Worm (Caenorhabditis elegans) whole organism, L3 larva: ENCODE data around the gene T23G4.127.

ENCODE experiments used
- ZK546.5 ChIP-seq: sonication (generic microtip); optimal IDR thresholded peaks from 2 replicates; lab custom pipeline; 2017; ENCODE audit warnings: missing biosample characterization, missing genetic modification characterization
- aly-2 ChIP-seq: fragments of 150-350 bp; optimal IDR thresholded peaks from 2 replicates; lab custom pipeline; 2014; ENCODE audit warnings: missing biosample characterization, missing genetic modification characterization
- ama-1 ChIP-seq: fragments of 150-350 bp; optimal IDR thresholded peaks from 2 replicates; lab custom pipeline; 2018
- ceh-16 ChIP-seq: sonication (generic microtip); optimal IDR thresholded peaks from 2 replicates; lab custom pipeline; 2017; ENCODE audit warnings: missing biosample characterization, missing genetic modification characterization
- ceh-28 ChIP-seq: fragments of 150-350 bp; optimal IDR thresholded peaks from 2 replicates; lab custom pipeline; 2014; ENCODE audit warnings: missing biosample characterization, missing genetic modification reagents, missing genetic modification characterization
- ceh-82 ChIP-seq: fragments of 150-350 bp; optimal IDR thresholded peaks from 2 replicates; lab custom pipeline; 2014; ENCODE audit warnings: missing biosample characterization, missing genetic modification characterization
- ceh-9 ChIP-seq: sonication (generic microtip); optimal IDR thresholded peaks from 2 replicates; lab custom pipeline; 2018; ENCODE audit warnings: missing biosample characterization, missing genetic modification characterization
- daf-12 ChIP-seq: fragments of 150-350 bp; optimal IDR thresholded peaks from 2 replicates; lab custom pipeline; 2014; ENCODE audit warnings: missing biosample characterization, missing genetic modification reagents, missing genetic modification characterization
- elt-1 ChIP-seq: fragments of 150-350 bp; optimal IDR thresholded peaks from 2 replicates; lab custom pipeline; 2014; ENCODE audit warnings: missing biosample characterization, missing genetic modification characterization
- elt-2 ChIP-seq: sonication (generic microtip); optimal IDR thresholded peaks from 2 replicates; lab custom pipeline; 2016; ENCODE audit warnings: missing genetic modification reagents, mild to moderate bottlenecking, missing genetic modification characterization, missing compliant biosample characterization
- elt-3 ChIP-seq, 3 experiments: fragments of 150-350 bp in 1 of 3; sonication (generic microtip) in 2 of 3; optimal IDR thresholded peaks; 2 replicates in 2 of 3; 4 replicates in 1 of 3; lab custom pipeline; 2014 to 2017; ENCODE audit warnings: missing biosample characterization in 3 of 3, missing genetic modification characterization in 3 of 3
- eor-1 ChIP-seq, 2 experiments: fragments of 150-350 bp; optimal IDR thresholded peaks; 2 replicates each; lab custom pipeline; 2014 to 2018; ENCODE audit warnings: missing biosample characterization in 2 of 2, missing genetic modification characterization in 2 of 2
- fkh-10 ChIP-seq: sonication (generic microtip); optimal IDR thresholded peaks from 2 replicates; lab custom pipeline; 2017; ENCODE audit warnings: missing biosample characterization, missing genetic modification reagents, missing genetic modification characterization
- fkh-2 ChIP-seq: fragments of 150-350 bp; optimal IDR thresholded peaks from 2 replicates; lab custom pipeline; 2014; ENCODE audit warnings: missing biosample characterization, missing genetic modification reagents, missing genetic modification characterization
- fos-1 ChIP-seq: fragments of 150-350 bp; optimal IDR thresholded peaks from 2 replicates; lab custom pipeline; 2014; ENCODE audit warnings: missing biosample characterization, missing genetic modification characterization
- hmg-11 ChIP-seq: sonication (generic microtip); optimal IDR thresholded peaks from 2 replicates; lab custom pipeline; 2016; ENCODE audit warnings: missing genetic modification characterization, missing compliant biosample characterization
- jun-1 ChIP-seq: fragments of 150-350 bp; optimal IDR thresholded peaks from 2 replicates; lab custom pipeline; 2014; ENCODE audit warnings: missing biosample characterization, missing genetic modification reagents, missing genetic modification characterization
- lin-15B ChIP-seq: fragments of 150-350 bp; optimal IDR thresholded peaks from 2 replicates; lab custom pipeline; 2014; ENCODE audit warnings: missing biosample characterization, missing genetic modification characterization
- lin-39 ChIP-seq: fragments of 150-350 bp; optimal IDR thresholded peaks from 2 replicates; lab custom pipeline; 2018; ENCODE audit warnings: missing biosample characterization, missing genetic modification reagents, missing genetic modification characterization
- lsy-12 ChIP-seq: sonication (generic microtip); optimal IDR thresholded peaks from 2 replicates; lab custom pipeline; 2016; ENCODE audit warnings: mild to moderate bottlenecking, missing genetic modification characterization, missing compliant biosample characterization
- mml-1 ChIP-seq: fragments of 150-350 bp; sonication (generic microtip); optimal IDR thresholded peaks from 3 replicates; lab custom pipeline; 2014; ENCODE audit warnings: missing biosample characterization, missing genetic modification characterization
- nhr-11 ChIP-seq: fragments of 150-350 bp; optimal IDR thresholded peaks from 2 replicates; lab custom pipeline; 2014; ENCODE audit warnings: missing biosample characterization, missing genetic modification characterization
- nhr-12 ChIP-seq: fragments of 150-350 bp; optimal IDR thresholded peaks from 2 replicates; lab custom pipeline; 2014; ENCODE audit warnings: missing biosample characterization, missing genetic modification characterization
- nhr-23 ChIP-seq: fragments of 150-350 bp; optimal IDR thresholded peaks from 2 replicates; lab custom pipeline; 2014; ENCODE audit warnings: missing biosample characterization, missing genetic modification reagents, missing genetic modification characterization
- nhr-237 ChIP-seq: fragments of 150-350 bp; optimal IDR thresholded peaks from 2 replicates; lab custom pipeline; 2014; ENCODE audit warnings: missing biosample characterization, missing genetic modification characterization
- nhr-25 ChIP-seq: sonication (generic microtip); optimal IDR thresholded peaks from 2 replicates; lab custom pipeline; 2017; ENCODE audit warnings: missing biosample characterization, missing genetic modification characterization
- nhr-28 ChIP-seq: fragments of 150-350 bp; optimal IDR thresholded peaks from 2 replicates; lab custom pipeline; 2014; ENCODE audit warnings: missing biosample characterization, missing genetic modification characterization
- nhr-43 ChIP-seq: sonication (generic microtip); optimal IDR thresholded peaks from 2 replicates; lab custom pipeline; 2016; ENCODE audit warnings: mild to moderate bottlenecking, missing genetic modification characterization, missing compliant biosample characterization; ENCODE audit not compliant: poor library complexity, severe bottlenecking
- nhr-67 ChIP-seq: fragments of 150-350 bp; optimal IDR thresholded peaks from 2 replicates; lab custom pipeline; 2014; ENCODE audit warnings: missing biosample characterization, missing genetic modification characterization
- nhr-76 ChIP-seq: fragments of 150-350 bp; sonication (generic microtip); optimal IDR thresholded peaks from 5 replicates; lab custom pipeline; 2014; ENCODE audit warnings: missing biosample characterization, missing genetic modification characterization
- nhr-77 ChIP-seq: fragments of 150-350 bp; optimal IDR thresholded peaks from 2 replicates; lab custom pipeline; 2014; ENCODE audit warnings: missing biosample characterization, missing genetic modification characterization
- pha-4 ChIP-seq: fragments of 150-350 bp; optimal IDR thresholded peaks from 2 replicates; lab custom pipeline; 2014; ENCODE audit warnings: missing biosample characterization, missing genetic modification reagents, missing genetic modification characterization
- pqm-1 ChIP-seq: fragments of 150-350 bp; optimal IDR thresholded peaks from 2 replicates; lab custom pipeline; 2017; ENCODE audit warnings: missing biosample characterization, missing genetic modification characterization, inconsistent platforms
- sea-2 ChIP-seq: fragments of 150-350 bp; sonication (generic microtip); optimal IDR thresholded peaks from 4 replicates; lab custom pipeline; 2014; ENCODE audit warnings: missing biosample characterization, missing genetic modification reagents, missing genetic modification characterization
- snpc-4 ChIP-seq: fragments of 150-350 bp; optimal IDR thresholded peaks from 2 replicates; lab custom pipeline; 2014; ENCODE audit warnings: missing biosample characterization, missing genetic modification characterization
- tbx-2 ChIP-seq: sonication (generic microtip); optimal IDR thresholded peaks from 2 replicates; lab custom pipeline; 2016; ENCODE audit warnings: mild to moderate bottlenecking, missing genetic modification characterization, missing compliant biosample characterization
- unc-62 ChIP-seq: fragments of 150-350 bp; sonication (generic microtip); optimal IDR thresholded peaks from 4 replicates; lab custom pipeline; 2014; ENCODE audit warnings: missing biosample characterization, missing genetic modification reagents, missing genetic modification characterization
- zag-1 ChIP-seq: fragments of 150-350 bp; optimal IDR thresholded peaks from 2 replicates; lab custom pipeline; 2014; ENCODE audit warnings: missing biosample characterization, missing genetic modification characterization
- ztf-11 ChIP-seq: fragments of 150-350 bp; optimal IDR thresholded peaks from 2 replicates; lab custom pipeline; 2014; ENCODE audit warnings: missing biosample characterization, missing genetic modification characterization
- ztf-4 ChIP-seq: fragments of 150-350 bp; optimal IDR thresholded peaks from 2 replicates; lab custom pipeline; 2014; ENCODE audit warnings: missing biosample characterization, missing genetic modification characterization

The T23G4.127 gene

DNA sequence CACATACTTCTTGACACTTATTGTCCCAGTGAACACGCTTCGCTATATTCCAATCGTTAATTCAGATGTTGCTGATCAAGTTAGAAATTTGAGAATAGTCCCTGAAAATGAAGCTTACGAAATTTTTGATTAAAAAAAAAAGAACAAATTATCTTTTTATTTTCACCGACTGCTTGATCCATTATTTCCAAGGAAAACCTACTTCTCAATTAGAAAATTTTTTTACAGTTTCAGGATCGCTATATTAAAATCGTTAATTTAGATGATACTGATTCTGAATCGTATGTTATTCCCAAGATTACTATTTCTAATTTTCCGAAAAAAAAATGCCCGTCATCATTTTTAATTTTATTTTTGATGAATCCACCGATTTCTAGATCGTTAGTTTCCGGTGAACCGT lies at the start of gene T23G4.127:
Gene T23G4.127, minus strand, starts transcription at position 101 of the 400 bp plus-strand sequence.
- no peak for TF ChIP-seq ZK546.5 (tag; lab: Kevin White, UChicago)
- no peak for TF ChIP-seq pqm-1 (tag; lab: Kevin White, UChicago)
- TF ChIP-seq ceh-28 (tag; lab: Kevin White, UChicago) = no peak
- no peak for TF ChIP-seq daf-12 (tag; lab: Kevin White, UChicago)
- no peak for TF ChIP-seq nhr-76
- TF ChIP-seq sea-2 (GFP tag; lab: Kevin White, UChicago) = no peak
- TF ChIP-seq eor-1 (tag; optimal IDR thresholded peaks at IDR 0.05; lab: Kevin White, UChicago) = no peak
- TF ChIP-seq zag-1 (tag; lab: Kevin White, UChicago) = no peak
- no peak for TF ChIP-seq fos-1 (tag; lab: Kevin White, UChicago)
- no peak for TF ChIP-seq aly-2
- no peak for TF ChIP-seq fkh-10 (GFP tag; lab: Kevin White, UChicago)
- TF ChIP-seq unc-62 (GFP tag; lab: Kevin White, UChicago) = no peak
- no peak for TF ChIP-seq jun-1 (tag; lab: Kevin White, UChicago)
- TF ChIP-seq ztf-11 (tag; lab: Kevin White, UChicago) = no peak
- no peak for TF ChIP-seq nhr-23 (tag; lab: Kevin White, UChicago)
- TF ChIP-seq snpc-4 = no peak
- no peak for TF ChIP-seq tbx-2 (tag; lab: Kevin White, UChicago)

DNA sequence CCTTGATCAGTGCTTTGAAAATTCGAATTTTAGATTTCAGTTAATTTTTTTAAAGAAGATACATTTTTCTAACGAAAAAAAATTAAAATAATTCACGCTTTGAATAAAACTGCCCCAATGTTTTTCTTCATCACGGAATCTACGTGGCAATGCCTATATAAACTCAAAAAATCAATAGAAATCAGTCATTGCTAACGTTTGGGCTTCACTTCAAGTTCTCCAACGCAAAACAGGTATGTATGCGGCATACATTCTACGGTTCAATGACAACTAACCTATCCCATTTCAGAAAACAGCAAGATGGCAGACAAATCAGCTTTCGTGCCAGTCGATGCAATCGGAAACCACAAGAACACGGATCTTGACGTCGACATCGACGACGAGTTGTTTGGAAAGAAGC lies 46.9 kb upstream of the T23G4.127 start, which contains the start of gene C47A4.5:
Gene C47A4.5, plus strand, starts transcription at position 301 of the 400 bp plus-strand sequence.
- TF ChIP-seq aly-2 = no peak
- TF ChIP-seq pqm-1 (tag; lab: Kevin White, UChicago) = no peak
- no peak for TF ChIP-seq ztf-4
- TF ChIP-seq nhr-28 = no peak
- no peak for TF ChIP-seq lsy-12 (tag; lab: Kevin White, UChicago)
- no peak for TF ChIP-seq nhr-23 (tag; lab: Kevin White, UChicago)
- no peak for TF ChIP-seq ceh-16 (tag; lab: Kevin White, UChicago)
- no peak for TF ChIP-seq nhr-11
- no peak for TF ChIP-seq fkh-2 (tag; lab: Kevin White, UChicago)
- no peak for TF ChIP-seq mml-1 (tag; lab: Kevin White, UChicago)
- no peak for TF ChIP-seq nhr-237 (tag; lab: Kevin White, UChicago)
- no peak for TF ChIP-seq eor-1 (tag; optimal IDR thresholded peaks at IDR 0.05; lab: Kevin White, UChicago)
- no peak for TF ChIP-seq elt-2 (tag; lab: Kevin White, UChicago)
- no peak for TF ChIP-seq nhr-67

DNA sequence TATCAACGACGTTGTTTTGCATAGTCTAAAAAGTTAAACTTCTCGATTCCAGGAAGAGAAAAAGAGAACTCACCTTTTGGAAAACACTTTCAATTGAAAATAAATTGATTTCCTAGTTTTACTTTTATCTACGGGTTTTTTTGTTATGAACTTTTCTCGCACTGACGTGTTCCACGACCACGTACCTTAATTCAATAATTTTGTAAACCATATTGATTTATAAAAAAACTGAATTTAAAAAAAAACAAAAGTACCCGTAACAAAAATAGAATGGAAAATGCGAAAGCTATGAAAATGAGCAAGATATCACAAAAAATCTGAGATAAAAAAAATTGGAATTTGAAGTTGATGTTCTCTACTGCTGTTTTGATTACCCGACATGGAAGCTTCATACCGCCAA lies 43.7 kb upstream of the T23G4.127 start, which contains the start of gene C47A4.3:
Gene C47A4.3, minus strand, starts transcription at position 101 of the 400 bp plus-strand sequence.
- no peak for TF ChIP-seq eor-1 (tag; optimal IDR thresholded peaks at IDR 0.05; lab: Kevin White, UChicago)
- no peak for TF ChIP-seq daf-12 (tag; lab: Kevin White, UChicago)
- TF ChIP-seq aly-2 = no peak
- TF ChIP-seq nhr-67 = no peak
- TF ChIP-seq lin-15B (tag; lab: Kevin White, UChicago) = no peak
- no peak for TF ChIP-seq fkh-10 (GFP tag; lab: Kevin White, UChicago)
- no peak for TF ChIP-seq elt-1 (tag; lab: Kevin White, UChicago)
- TF ChIP-seq pha-4 (tag; lab: Kevin White, UChicago) = no peak
- no peak for TF ChIP-seq jun-1 (tag; lab: Kevin White, UChicago)
- TF ChIP-seq ceh-9 = no peak
- TF ChIP-seq nhr-43 (tag; lab: Kevin White, UChicago) = no peak
- TF ChIP-seq ama-1 (lab: Kevin White, UChicago) = no peak
- TF ChIP-seq ceh-28 (tag; lab: Kevin White, UChicago) = no peak

DNA sequence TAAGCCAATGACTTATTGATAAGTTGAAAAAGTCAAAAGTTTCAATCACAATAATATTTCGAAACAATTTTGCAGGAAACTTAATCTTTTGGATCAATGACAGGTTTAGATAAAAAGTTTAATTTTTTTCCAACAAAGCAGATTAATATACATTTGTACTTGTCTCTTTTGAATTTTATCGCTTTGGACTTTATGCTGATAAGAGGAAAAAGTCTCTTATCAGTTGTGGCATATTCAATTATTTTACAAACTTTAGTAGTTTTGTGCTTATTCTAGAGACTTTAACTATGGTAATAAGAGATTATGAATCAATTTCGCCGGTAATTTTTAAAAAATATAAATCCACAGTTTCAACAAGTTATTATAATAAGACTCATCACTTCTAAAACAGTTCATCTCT lies 29.4 kb upstream of the T23G4.127 start:
- TF ChIP-seq ceh-9 (no peak), nhr-11 (no peak), lsy-12 (tag; lab: Kevin White, UChicago) (no peak), pqm-1 (tag; lab: Kevin White, UChicago) (peak; percentile 82), elt-2 (tag; lab: Kevin White, UChicago) (peak; percentile 94), elt-1 (tag; lab: Kevin White, UChicago) (no peak), hmg-11 (tag; lab: Kevin White, UChicago) (no peak)
- TF ChIP-seq, all 47 proteins: peak for 2

DNA sequence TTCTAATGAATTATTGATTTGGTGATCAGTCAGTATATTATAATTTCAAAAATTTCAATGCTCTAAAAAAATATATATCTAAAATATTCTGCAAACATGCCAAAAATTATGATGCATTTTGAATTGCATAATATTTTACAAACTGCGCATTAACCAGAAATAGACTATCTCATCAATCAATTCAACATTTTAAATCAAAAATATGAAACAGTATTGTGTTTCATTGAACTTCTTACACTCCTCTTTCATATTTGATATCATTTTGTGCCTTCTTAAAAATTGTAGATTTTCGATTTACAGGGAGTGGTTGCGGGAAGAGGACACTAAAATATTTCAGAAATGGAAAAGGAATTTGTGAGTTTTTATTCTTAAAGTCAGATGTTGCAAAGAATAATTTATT lies 28.1 kb upstream of the T23G4.127 start, which contains the start of gene ent-4:
Gene ent-4, plus strand, starts transcription at position 301 of the 400 bp plus-strand sequence.
- no peak for TF ChIP-seq elt-3 (tag; optimal IDR thresholded peaks at IDR 0.05; lab: Kevin White, UChicago)
- TF ChIP-seq tbx-2 (tag; lab: Kevin White, UChicago) = no peak
- no peak for TF ChIP-seq elt-1 (tag; lab: Kevin White, UChicago)
- TF ChIP-seq nhr-28 = no peak
- TF ChIP-seq elt-2 (tag; lab: Kevin White, UChicago) = no peak
- no peak for TF ChIP-seq nhr-25
- TF ChIP-seq nhr-23 (tag; lab: Kevin White, UChicago) = no peak
- TF ChIP-seq lin-39 (tag; lab: Kevin White, UChicago) = no peak
- TF ChIP-seq ztf-11 (tag; lab: Kevin White, UChicago) = no peak
- no peak for TF ChIP-seq daf-12 (tag; lab: Kevin White, UChicago)
- TF ChIP-seq ztf-4 = no peak
- no peak for TF ChIP-seq jun-1 (tag; lab: Kevin White, UChicago)
- TF ChIP-seq ceh-82 (tag; lab: Kevin White, UChicago) = no peak
- TF ChIP-seq ZK546.5 (tag; lab: Kevin White, UChicago) = no peak
- TF ChIP-seq nhr-77 (tag; lab: Kevin White, UChicago) = no peak
- TF ChIP-seq nhr-11 = no peak
- TF ChIP-seq nhr-67 = no peak
- no peak for TF ChIP-seq nhr-12 (tag; lab: Kevin White, UChicago)
- TF ChIP-seq aly-2 = no peak
